Worm (Caenorhabditis elegans) whole organism, mixed stage, embryonic: ENCODE data around the gene unc-60.

Source experiments
- blmp-1 ChIP-seq: fragments of 150-350 bp; optimal IDR thresholded peaks from 2 replicates; lab custom pipeline; 2014; ENCODE audit warnings: missing biosample characterization, missing genetic modification characterization
- mab-5 ChIP-seq: fragments of 150-350 bp; optimal IDR thresholded peaks from 2 replicates; lab custom pipeline; 2014; ENCODE audit warnings: missing biosample characterization, missing genetic modification characterization
- sem-2 ChIP-seq: fragments of 200-800 bp; sonication (Bioruptor generic); optimal IDR thresholded peaks from 2 replicates; lab custom pipeline; 2018; ENCODE audit warnings: mild to moderate bottlenecking, missing genetic modification characterization, missing compliant biosample characterization
- snpc-4 ChIP-seq: fragments of 150-350 bp; optimal IDR thresholded peaks from 2 replicates; lab custom pipeline; 2014; ENCODE audit warnings: missing biosample characterization, missing genetic modification characterization
- tbx-8 ChIP-seq: fragments of 200-800 bp; sonication (Bioruptor generic); optimal IDR thresholded peaks from 2 replicates; lab custom pipeline; 2018; ENCODE audit warnings: mild to moderate bottlenecking, missing genetic modification characterization, moderate library complexity, missing compliant biosample characterization
- unc-39 ChIP-seq: fragments of 150-350 bp; optimal IDR thresholded peaks from 2 replicates; lab custom pipeline; 2014; ENCODE audit warnings: missing biosample characterization, missing genetic modification characterization

DNA sequence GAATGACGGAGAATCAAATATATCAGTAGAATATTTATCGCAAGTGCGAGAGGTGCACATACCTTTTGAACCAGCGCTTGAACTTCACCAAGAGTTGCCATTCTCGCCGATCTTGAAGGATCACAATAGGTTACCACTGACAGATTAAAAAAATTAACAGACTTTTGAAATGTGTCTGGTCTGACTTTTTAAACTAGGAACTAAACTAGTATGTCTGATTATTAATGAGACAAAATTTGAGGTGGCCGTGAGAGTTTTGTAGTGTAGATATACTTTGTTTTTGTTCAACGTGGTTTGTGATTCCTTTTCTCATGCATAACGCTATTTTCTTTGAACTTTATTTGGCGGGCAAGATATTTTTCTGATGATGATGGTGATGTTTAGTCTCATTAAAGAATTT, 47.0 kb downstream of the unc-60 start, which contains the start of gene str-240:
- no peak for TF ChIP-seq tbx-8 (GFP tag; lab: Kevin White, UChicago)
- TF ChIP-seq mab-5 (tag; lab: Kevin White, UChicago) = no peak
- no peak for TF ChIP-seq blmp-1 (tag; lab: Kevin White, UChicago)
- no peak for TF ChIP-seq sem-2 (GFP tag; lab: Kevin White, UChicago)
- no peak for TF ChIP-seq snpc-4 (tag; lab: Kevin White, UChicago)
- no peak for TF ChIP-seq unc-39 (tag; lab: Kevin White, UChicago)
